Worm (Caenorhabditis elegans) whole organism, young adult: Measurements from ENCODE around the gene lpr-4.

ENCODE experiments used
- B0261.1 ChIP-seq: sonication (generic microtip); optimal IDR thresholded peaks from 2 replicates; lab custom pipeline; 2016; ENCODE audit warnings: mild to moderate bottlenecking, missing genetic modification characterization, moderate library complexity, missing compliant biosample characterization
- F10E7.11 ChIP-seq: sonication (generic microtip); optimal IDR thresholded peaks from 2 replicates; lab custom pipeline; 2017; ENCODE audit warnings: mild to moderate bottlenecking, missing genetic modification characterization, moderate library complexity, missing compliant biosample characterization
- K12H6.12 ChIP-seq: fragments of 200-800 bp; sonication (Bioruptor generic); optimal IDR thresholded peaks from 2 replicates; lab custom pipeline; 2018; ENCODE audit warnings: mild to moderate bottlenecking, missing genetic modification characterization, missing compliant biosample characterization
- ama-1 ChIP-seq, 3 experiments: fragments of 150-350 bp in 1 of 3; sonication (generic microtip) in 2 of 3; optimal IDR thresholded peaks; 2 replicates each; lab custom pipeline; 2014 to 2018; ENCODE audit warnings: missing biosample characterization in 2 of 3, missing genetic modification characterization in 2 of 3, missing genetic modification reagents in 2 of 3
- ceh-100 ChIP-seq: fragments of 200-800 bp; sonication (Bioruptor generic); IDR thresholded peaks from 2 replicates; pipeline ENCODE4 v1.3.6; 2022; ENCODE audit warnings: missing genetic modification reagents, missing genetic modification characterization, missing compliant biosample characterization
- efl-1 ChIP-seq: fragments of 150-350 bp; optimal IDR thresholded peaks from 2 replicates; lab custom pipeline; 2014; ENCODE audit warnings: missing biosample characterization, missing genetic modification reagents, missing genetic modification characterization
- him-1 ChIP-seq: sonication (generic microtip); optimal IDR thresholded peaks from 2 replicates; lab custom pipeline; 2016; ENCODE audit warnings: missing genotype, missing genetic modification reagents, missing genetic modification characterization, missing compliant biosample characterization
- let-607 ChIP-seq, 2 experiments: fragments of 200-800 bp in 1 of 2; sonication (Bioruptor generic) in 1 of 2; sonication (generic microtip) in 1 of 2; optimal IDR thresholded peaks; 2 replicates each; lab custom pipeline; 2016 to 2018; ENCODE audit warnings: mild to moderate bottlenecking in 2 of 2, missing compliant biosample characterization in 2 of 2, missing genetic modification characterization in 2 of 2, moderate library complexity in 2 of 2, missing genotype in 1 of 2
- madf-8 ChIP-seq: fragments of 200-800 bp; sonication (Bioruptor generic); conservative IDR thresholded peaks from 2 replicates; pipeline ENCODE4 v1.3.6; 2022; ENCODE audit warnings: missing genetic modification reagents, missing genetic modification characterization, missing compliant biosample characterization
- pha-4 ChIP-seq: fragments of 150-350 bp; sonication (generic microtip); optimal IDR thresholded peaks from 2 replicates; lab custom pipeline; 2014; ENCODE audit warnings: missing biosample characterization, missing genetic modification reagents, missing genetic modification characterization
- repo-1 ChIP-seq: sonication (generic microtip); optimal IDR thresholded peaks from 2 replicates; lab custom pipeline; 2017; ENCODE audit warnings: mild to moderate bottlenecking, missing genetic modification characterization, missing compliant biosample characterization
- unc-130 ChIP-seq: sonication (generic microtip); optimal IDR thresholded peaks from 2 replicates; lab custom pipeline; 2016; ENCODE audit warnings: missing genetic modification reagents, missing genetic modification characterization, missing compliant biosample characterization
- ztf-28 ChIP-seq: fragments of 200-800 bp; sonication (Bioruptor generic); IDR thresholded peaks from 2 replicates; pipeline ENCODE4 v1.3.6; 2022; ENCODE audit warnings: missing genetic modification reagents, missing genetic modification characterization, missing compliant biosample characterization

DNA sequence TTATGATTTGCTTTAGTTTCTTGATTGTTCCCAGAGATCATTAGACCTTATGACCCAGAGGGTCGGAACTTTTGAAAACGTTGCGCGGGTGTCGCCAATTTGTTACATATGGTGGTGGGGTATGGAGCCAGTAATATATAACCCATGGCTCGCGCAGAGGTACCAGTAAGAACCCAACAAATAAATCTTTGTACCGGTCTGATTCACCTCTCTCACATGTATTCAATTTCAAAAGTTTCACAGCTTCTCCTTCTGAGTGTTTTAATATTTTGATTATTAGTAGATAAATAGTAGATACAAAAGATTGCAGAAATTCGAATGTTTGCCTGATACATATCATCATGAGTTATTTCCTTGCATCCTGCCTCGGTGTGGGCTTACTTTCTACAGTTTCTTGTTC is 48.8 kb upstream of the lpr-4 start, which contains the start of gene egl-15:
- no peak for TF ChIP-seq ceh-100 (GFP tag; lab: Robert Waterston, UW)
- no peak for TF ChIP-seq ztf-28
- TF ChIP-seq pha-4 (tag; lab: Kevin White, UChicago) = no peak
- TF ChIP-seq efl-1 = no peak
- no peak for TF ChIP-seq unc-130 (GFP tag; lab: Kevin White, UChicago)
- no peak for TF ChIP-seq let-607 (tag; optimal IDR thresholded peaks at IDR 0.05; lab: Kevin White, UChicago)
- TF ChIP-seq him-1 (tag; lab: Kevin White, UChicago) = no peak
- no peak for TF ChIP-seq repo-1
- TF ChIP-seq ama-1 (optimal IDR thresholded peaks at IDR 0.05; lab: Kevin White, UChicago) = no peak
- TF ChIP-seq ama-1 (GFP tag; optimal IDR thresholded peaks at IDR 0.05; lab: Kevin White, UChicago) = no peak
- no peak for TF ChIP-seq B0261.1 (tag; lab: Kevin White, UChicago)
- no peak for TF ChIP-seq F10E7.11 (tag; lab: Kevin White, UChicago)
- TF ChIP-seq K12H6.12 (tag; lab: Kevin White, UChicago) = no peak
- TF ChIP-seq madf-8 = no peak
